Fruit fly (Drosophila melanogaster) whole organism, adult: ENCODE data around the gene CG42835.

Source experiments
- CG11617 ChIP-seq: fragments of 200-800 bp; sonication (Bioruptor generic); optimal IDR thresholded peaks from 2 replicates; lab custom pipeline; 2017; ENCODE audit warnings: mild to moderate bottlenecking, missing biosample characterization, missing genetic modification reagents, missing genetic modification characterization
- CG12768 ChIP-seq: fragments of 200-800 bp; sonication (Bioruptor generic); optimal IDR thresholded peaks from 2 replicates; lab custom pipeline; 2017; ENCODE audit warnings: missing biosample characterization, missing genetic modification characterization, mild to moderate bottlenecking, moderate library complexity, missing genetic modification reagents
- CG14711 ChIP-seq: fragments of 200-800 bp; sonication (Bioruptor generic); optimal IDR thresholded peaks from 2 replicates; lab custom pipeline; 2018; ENCODE audit warnings: missing biosample characterization, mild to moderate bottlenecking, missing genetic modification characterization, moderate library complexity
- CG1620 ChIP-seq: fragments of 200-800 bp; sonication (Bioruptor generic); optimal IDR thresholded peaks from 2 replicates; lab custom pipeline; 2016; ENCODE audit warnings: missing biosample characterization, missing genetic modification characterization
- CG33017 ChIP-seq: fragments of 200-800 bp; sonication (Bioruptor generic); optimal IDR thresholded peaks from 2 replicates; lab custom pipeline; 2018; ENCODE audit warnings: missing biosample characterization, mild to moderate bottlenecking, missing genetic modification characterization, moderate library complexity
- CG5204 ChIP-seq: fragments of 200-800 bp; sonication (Bioruptor generic); optimal IDR thresholded peaks from 2 replicates; lab custom pipeline; 2016; ENCODE audit warnings: missing biosample characterization, missing genetic modification characterization
- CG7045 ChIP-seq: fragments of 200-800 bp; sonication (Bioruptor generic); optimal IDR thresholded peaks from 2 replicates; lab custom pipeline; 2017; ENCODE audit warnings: missing biosample characterization, mild to moderate bottlenecking, missing genetic modification characterization
- CG7101 ChIP-seq: fragments of 200-800 bp; sonication (Bioruptor generic); optimal IDR thresholded peaks from 2 replicates; lab custom pipeline; 2018; ENCODE audit warnings: missing biosample characterization, mild to moderate bottlenecking, missing genetic modification characterization, moderate library complexity
- Clk ChIP-seq: fragments of 200-800 bp; sonication (Bioruptor generic); optimal IDR thresholded peaks from 2 replicates; lab custom pipeline; 2017; ENCODE audit warnings: missing biosample characterization, missing genetic modification characterization
- Crg-1 ChIP-seq: fragments of 200-800 bp; sonication (Bioruptor generic); optimal IDR thresholded peaks from 2 replicates; lab custom pipeline; 2016; ENCODE audit warnings: missing biosample characterization, missing genetic modification characterization
- Hr96 ChIP-seq: fragments of 200-800 bp; sonication (Bioruptor generic); optimal IDR thresholded peaks from 2 replicates; lab custom pipeline; 2016; ENCODE audit warnings: missing biosample characterization, missing genetic modification characterization
- Mnt ChIP-seq: fragments of 200-800 bp; sonication (Bioruptor generic); optimal IDR thresholded peaks from 2 replicates; lab custom pipeline; 2016; ENCODE audit warnings: missing biosample characterization, mild to moderate bottlenecking, missing genetic modification characterization
- bab1 ChIP-seq: fragments of 200-800 bp; sonication (Bioruptor generic); optimal IDR thresholded peaks from 3 replicates; lab custom pipeline; 2019; ENCODE audit warnings: missing biosample characterization, mild to moderate bottlenecking, missing genetic modification characterization, moderate library complexity
- cic ChIP-seq: fragments of 200-800 bp; sonication (Bioruptor generic); optimal IDR thresholded peaks from 2 replicates; lab custom pipeline; 2017; ENCODE audit warnings: missing biosample characterization, mild to moderate bottlenecking, missing genetic modification characterization, moderate library complexity
- cnc ChIP-seq, 2 experiments: fragments of >200 bp; optimal IDR thresholded peaks; 2 replicates each; lab custom pipeline; 2017
- kay ChIP-seq: fragments of 200-800 bp; sonication (Bioruptor generic); peaks from one replicate; lab custom pipeline; 2016; ENCODE audit warnings: missing biosample characterization, missing genetic modification characterization, borderline replicate concordance
- ovo ChIP-seq: fragments of 200-800 bp; sonication (Bioruptor generic); optimal IDR thresholded peaks from 2 replicates; lab custom pipeline; 2016; ENCODE audit warnings: missing biosample characterization, missing genetic modification characterization
- pad ChIP-seq: fragments of 200-800 bp; sonication (Bioruptor generic); optimal IDR thresholded peaks from 3 replicates; lab custom pipeline; 2017; ENCODE audit warnings: missing biosample characterization, missing genetic modification characterization, mild to moderate bottlenecking, moderate library complexity, missing genetic modification reagents
- tj ChIP-seq: fragments of 200-800 bp; sonication (Bioruptor generic); optimal IDR thresholded peaks from 3 replicates; lab custom pipeline; 2017; ENCODE audit warnings: missing biosample characterization, mild to moderate bottlenecking, missing genetic modification characterization, moderate library complexity
- toe ChIP-seq: fragments of 200-800 bp; sonication (Bioruptor generic); optimal IDR thresholded peaks from 2 replicates; lab custom pipeline; 2016; ENCODE audit warnings: missing biosample characterization, missing genetic modification characterization

The CG42835 gene

dm6 chr3R:17386168-17386819, 34.1 kb upstream of the CG42835 start:
- peak; percentile 36 for TF ChIP-seq CG5204
- peak; percentile 19 for TF ChIP-seq CG7045
- TF ChIP-seq cic: no peak
- peak; percentile 12 for TF ChIP-seq kay (GFP tag; lab: Kevin White, UChicago)
- TF ChIP-seq bab1 (GFP tag; lab: Kevin White, UChicago): peak; percentile 54
- TF ChIP-seq ovo: no peak
- TF ChIP-seq pad: peak; percentile 3
- TF ChIP-seq CG11617: no peak
- TF ChIP-seq CG7101: peak; percentile 60
- TF ChIP-seq cnc (optimal IDR thresholded peaks at IDR 0.05; lab: Kevin White, UChicago): no peak
- TF ChIP-seq CG33017 (tag; lab: Kevin White, UChicago): peak; percentile 55
- peak; percentile 32 for TF ChIP-seq Hr96 (GFP tag; lab: Kevin White, UChicago)
- peak; percentile 60 for TF ChIP-seq CG12768
- peak; percentile 63 for TF ChIP-seq CG14711 (tag; lab: Kevin White, UChicago)
- TF ChIP-seq toe (GFP tag; lab: Kevin White, UChicago): peak; percentile 54
- no peak for TF ChIP-seq Crg-1 (GFP tag; lab: Kevin White, UChicago)
- TF ChIP-seq Clk (GFP tag; lab: Kevin White, UChicago): peak; percentile 55
- TF ChIP-seq tj (GFP tag; lab: Kevin White, UChicago): no peak
- no peak for TF ChIP-seq CG1620 (GFP tag; lab: Kevin White, UChicago)
- TF ChIP-seq Mnt (GFP tag; lab: Kevin White, UChicago): no peak

- TF ChIP-seq tj (GFP tag; lab: Kevin White, UChicago): peak; percentile 85
- peak; percentile 86 for TF ChIP-seq Clk (GFP tag; lab: Kevin White, UChicago)
- TF ChIP-seq Hr96 (GFP tag; lab: Kevin White, UChicago): peak; percentile 93
- peak; percentile 96 for TF ChIP-seq Crg-1 (GFP tag; lab: Kevin White, UChicago)
- TF ChIP-seq CG5204: peak; percentile 97
- TF ChIP-seq CG14711 (tag; lab: Kevin White, UChicago): peak; percentile 91
- peak; percentile 96 for TF ChIP-seq CG12768
- peak; percentile 91 for TF ChIP-seq Mnt (GFP tag; lab: Kevin White, UChicago)
- TF ChIP-seq bab1 (GFP tag; lab: Kevin White, UChicago): peak; percentile 95
- peak; percentile 97 for TF ChIP-seq CG7101
- peak; percentile 95 for TF ChIP-seq CG7045
- TF ChIP-seq toe (GFP tag; lab: Kevin White, UChicago): peak; percentile 98
- peak; percentile 26 for TF ChIP-seq cic
- peak; percentile 98 for TF ChIP-seq CG1620 (GFP tag; lab: Kevin White, UChicago)
- peak; percentile 92 for TF ChIP-seq CG33017 (tag; lab: Kevin White, UChicago)
- TF ChIP-seq cnc (optimal IDR thresholded peaks at IDR 0.05; lab: Kevin White, UChicago): no peak
- TF ChIP-seq ovo: peak; percentile 95
- TF ChIP-seq pad: peak; percentile 88
- TF ChIP-seq CG11617: peak; percentile 96
- peak; percentile 99 for TF ChIP-seq kay (GFP tag; lab: Kevin White, UChicago)
These were observed 29.1 kb upstream of the CG42835 start, which contains the start of the genes Brf and sds22 for dm6 chr3R:17391313-17391845. Gene Brf (minus strand): TSS chr3R:17391337. Gene sds22 (plus strand): TSS chr3R:17391594.

dm6 chr3R:17394318-17395188, 25.9 kb upstream of the CG42835 start, which contains the start of gene CREG:
Gene CREG (minus strand): TSS chr3R:17394640.
- TF ChIP-seq CG7045 (peak; percentile 24), CG7101 (peak; percentile 1), CG14711 (tag; lab: Kevin White, UChicago) (peak; percentile 20), bab1 (GFP tag; lab: Kevin White, UChicago) (no peak), kay (GFP tag; lab: Kevin White, UChicago) (peak; percentile 83), Crg-1 (GFP tag; lab: Kevin White, UChicago) (peak; percentile 2), Clk (GFP tag; lab: Kevin White, UChicago) (no peak), CG1620 (GFP tag; lab: Kevin White, UChicago) (no peak), tj (GFP tag; lab: Kevin White, UChicago) (peak; percentile 24), toe (GFP tag; lab: Kevin White, UChicago) (no peak), cic (peak; percentile 22), ovo (no peak), CG33017 (tag; lab: Kevin White, UChicago) (no peak), pad (peak; percentile 26), CG11617 (peak; percentile 71), CG5204 (peak; percentile 50), Mnt (GFP tag; lab: Kevin White, UChicago) (peak; percentile 25), cnc (optimal IDR thresholded peaks at IDR 0.05; lab: Kevin White, UChicago) (peak; percentile 12 to 21), Hr96 (GFP tag; lab: Kevin White, UChicago) (peak; percentile 58), CG12768 (peak; percentile 59)

- no peak for TF ChIP-seq Crg-1 (GFP tag; lab: Kevin White, UChicago)
- TF ChIP-seq bab1 (GFP tag; lab: Kevin White, UChicago): no peak
- TF ChIP-seq CG14711 (tag; lab: Kevin White, UChicago): no peak
- TF ChIP-seq ovo: no peak
- no peak for TF ChIP-seq cnc (optimal IDR thresholded peaks at IDR 0.05; lab: Kevin White, UChicago)
- no peak for TF ChIP-seq tj (GFP tag; lab: Kevin White, UChicago)
- peak; percentile 21 for TF ChIP-seq cic
- TF ChIP-seq Hr96 (GFP tag; lab: Kevin White, UChicago): no peak
- no peak for TF ChIP-seq CG1620 (GFP tag; lab: Kevin White, UChicago)
- peak; percentile 25 for TF ChIP-seq kay (GFP tag; lab: Kevin White, UChicago)
- TF ChIP-seq CG7045: no peak
- TF ChIP-seq CG12768: no peak
- peak; percentile 16 for TF ChIP-seq CG7101
- TF ChIP-seq pad: no peak
- no peak for TF ChIP-seq CG5204
- no peak for TF ChIP-seq CG11617
- TF ChIP-seq Clk (GFP tag; lab: Kevin White, UChicago): no peak
- no peak for TF ChIP-seq toe (GFP tag; lab: Kevin White, UChicago)
- peak; percentile 44 for TF ChIP-seq CG33017 (tag; lab: Kevin White, UChicago)
- no peak for TF ChIP-seq Mnt (GFP tag; lab: Kevin White, UChicago)
These were observed 20.3 kb upstream of the CG42835 start for dm6 chr3R:17400102-17400501.
